Fruit fly (Drosophila melanogaster): ENCODE data around the gene smp-30.

smp-30 gene

dm6 chr3R:14731781-14732100, 19.3 kb downstream of the smp-30 start:
- no peak for TF ChIP-seq lbe (GFP tag; optimal IDR thresholded peaks at IDR 0.05)
- no peak for TF ChIP-seq ase (GFP tag; IDR thresholded peaks at IDR 0.05)
- TF ChIP-seq Nf-YB (GFP tag; optimal IDR thresholded peaks at IDR 0.05) = no peak
- no peak for TF ChIP-seq Usf (GFP tag; optimal IDR thresholded peaks at IDR 0.05)
- TF ChIP-seq Lpt (GFP tag; optimal IDR thresholded peaks at IDR 0.05) = no peak
- TF ChIP-seq bigmax (GFP tag; optimal IDR thresholded peaks at IDR 0.05) = no peak
- no peak for TF ChIP-seq HmgD (GFP tag; optimal IDR thresholded peaks at IDR 0.05)
- no peak for TF ChIP-seq Mrtf (GFP tag; IDR thresholded peaks at IDR 0.05)
- no peak for TF ChIP-seq Xbp1 (GFP tag; optimal IDR thresholded peaks at IDR 0.05)
- TF ChIP-seq CG3407 (GFP tag; optimal IDR thresholded peaks at IDR 0.05) = no peak
- no peak for TF ChIP-seq Neu2 (GFP tag; optimal IDR thresholded peaks at IDR 0.05; ENCODE audit: borderline replicate concordance)
- no peak for TF ChIP-seq CG32772 (GFP tag; IDR thresholded peaks at IDR 0.05)
- TF ChIP-seq insv (GFP tag; optimal IDR thresholded peaks at IDR 0.05) = no peak
- peak; percentile 12 for TF ChIP-seq Blimp-1 (GFP tag; optimal IDR thresholded peaks at IDR 0.05)
- peak; percentile 30 for TF ChIP-seq Fer1 (GFP tag; optimal IDR thresholded peaks at IDR 0.05)
- TF ChIP-seq rib (GFP tag; IDR thresholded peaks at IDR 0.05) = no peak
- TF ChIP-seq h (optimal IDR thresholded peaks at IDR 0.05) = no peak
- TF ChIP-seq CG18262 (tag; optimal IDR thresholded peaks at IDR 0.05) = peak; percentile 9
- 0 out of 2 replicates have a peak, but pooled peaks have one; percentile 20 for TF ChIP-seq CG42726 (GFP tag; IDR thresholded peaks at IDR 0.05; ENCODE audit: partially characterized antibody)
- TF ChIP-seq CG7556 (GFP tag; optimal IDR thresholded peaks at IDR 0.05) = no peak
- TF ChIP-seq Awh (GFP tag; IDR thresholded peaks at IDR 0.05) = no peak
- no peak for TF ChIP-seq D19A (tag; optimal IDR thresholded peaks at IDR 0.05)
- no peak for TF ChIP-seq Hsf (GFP tag; optimal IDR thresholded peaks at IDR 0.05)
- no peak for TF ChIP-seq CG11398 (GFP tag; optimal IDR thresholded peaks at IDR 0.05)
- no peak for TF ChIP-seq eyg (GFP tag; optimal IDR thresholded peaks at IDR 0.05)
- TF ChIP-seq GATAe (GFP tag; conservative IDR thresholded peaks at IDR 0.05) = no peak
- no peak for TF ChIP-seq seq (GFP tag; IDR thresholded peaks at IDR 0.05)
- no peak for TF ChIP-seq fd96Cb (tag; optimal IDR thresholded peaks at IDR 0.05)
- no peak for TF ChIP-seq peb (GFP tag; IDR thresholded peaks at IDR 0.05)
- no peak for TF ChIP-seq nerfin-2 (GFP tag; IDR thresholded peaks at IDR 0.05; ENCODE audit: partially characterized antibody)
- TF ChIP-seq Dbx (GFP tag; IDR thresholded peaks at IDR 0.05) = no peak
- TF ChIP-seq lola (GFP tag; optimal IDR thresholded peaks at IDR 0.05) = no peak
- TF ChIP-seq prd (optimal IDR thresholded peaks at IDR 0.05) = no peak
- TF ChIP-seq prd (GFP tag; IDR thresholded peaks at IDR 0.05) = no peak
- TF ChIP-seq CG14050 (GFP tag; IDR thresholded peaks at IDR 0.05) = no peak
- TF ChIP-seq sima (GFP tag; optimal IDR thresholded peaks at IDR 0.05) = no peak
- no peak for TF ChIP-seq dan (GFP tag; IDR thresholded peaks at IDR 0.05)
- TF ChIP-seq CG2120 (GFP tag; optimal IDR thresholded peaks at IDR 0.05) = peak; percentile 1
- no peak for TF ChIP-seq jigr1 (GFP tag; IDR thresholded peaks at IDR 0.05)
- no peak for TF ChIP-seq pho (GFP tag; optimal IDR thresholded peaks at IDR 0.05)
- TF ChIP-seq Dek (tag; optimal IDR thresholded peaks at IDR 0.05) = no peak
- TF ChIP-seq MESR4 (GFP tag; optimal IDR thresholded peaks at IDR 0.05) = no peak
- TF ChIP-seq klu (GFP tag; IDR thresholded peaks at IDR 0.05) = no peak
- no peak for TF ChIP-seq schlank (tag; optimal IDR thresholded peaks at IDR 0.05)
- TF ChIP-seq CG15479 (GFP tag; optimal IDR thresholded peaks at IDR 0.05) = no peak
- no peak for TF ChIP-seq CG12299 (tag; optimal IDR thresholded peaks at IDR 0.05)
- TF ChIP-seq usp (GFP tag; optimal IDR thresholded peaks at IDR 0.05) = no peak
- TF ChIP-seq CG9932 (GFP tag; IDR thresholded peaks at IDR 0.05) = no peak
- TF ChIP-seq CG15696 (tag; optimal IDR thresholded peaks at IDR 0.05) = no peak
- no peak for TF ChIP-seq mld (GFP tag; IDR thresholded peaks at IDR 0.05; ENCODE audit: partially characterized antibody)
- no peak for TF ChIP-seq unc-4 (GFP tag; IDR thresholded peaks at IDR 0.05; ENCODE audit: partially characterized antibody)
- TF ChIP-seq CG12942 (GFP tag; optimal IDR thresholded peaks at IDR 0.05) = no peak
- no peak for TF ChIP-seq CG17328 (GFP tag; IDR thresholded peaks at IDR 0.05)

All from whole organism, embryonic.